Worm (Caenorhabditis elegans): ENCODE data around the gene F38B6.2.

DNA sequence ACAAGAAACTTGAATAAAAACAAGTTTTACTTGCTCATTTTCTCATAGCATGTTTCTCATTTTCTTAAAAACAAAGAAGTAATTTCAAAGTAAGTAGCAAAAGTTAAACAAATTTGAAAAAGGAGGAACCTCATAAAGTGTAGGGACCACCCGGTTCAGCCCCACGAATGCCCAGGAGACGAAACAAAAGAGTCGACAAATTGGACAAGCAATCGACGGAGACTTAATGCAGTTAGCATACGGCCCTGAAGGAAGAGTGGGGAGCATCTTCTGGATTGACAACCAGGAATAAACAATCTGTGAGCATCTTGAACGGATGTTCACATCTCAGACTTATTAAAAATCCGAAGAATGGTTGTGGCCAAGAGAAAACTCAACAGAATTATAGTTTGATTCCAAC, 6.7 kb upstream of the F38B6.2 start:
- no peak for TF ChIP-seq tbx-37 (GFP tag; conservative IDR thresholded peaks at IDR 0.05)
- TF ChIP-seq scrt-1 (GFP tag; IDR thresholded peaks at IDR 0.05), result no peak
- no peak for TF ChIP-seq hmg-4 (GFP tag; optimal IDR thresholded peaks at IDR 0.05)
- no peak for TF ChIP-seq ama-1 (optimal IDR thresholded peaks at IDR 0.05)
- TF ChIP-seq flt-1 (GFP tag; IDR thresholded peaks at IDR 0.05), result no peak
- TF ChIP-seq F13C5.2 (tag; optimal IDR thresholded peaks at IDR 0.05), result no peak
- TF ChIP-seq ceh-36 (tag; optimal IDR thresholded peaks at IDR 0.05), result no peak
- TF ChIP-seq aly-1 (tag; optimal IDR thresholded peaks at IDR 0.05), result no peak
- no peak for TF ChIP-seq B0310.2 (tag; optimal IDR thresholded peaks at IDR 0.05)
- TF ChIP-seq hnd-1 (tag; optimal IDR thresholded peaks at IDR 0.05), result no peak
- TF ChIP-seq tbx-11 (GFP tag; IDR thresholded peaks at IDR 0.05), result no peak
- TF ChIP-seq hmbx-1 (tag; optimal IDR thresholded peaks at IDR 0.05), result no peak

All from whole organism, early embryonic.